Comparison of ENCODE assay signal across 4 worm cellular contexts in genomic region chrV:11610481-11610880, ce11.
TF ChIP-seq lines count a peak whose summit lies in the region.

TSS of gene sas-5 (plus strand) at chrV:11610737.

TF ChIP-seq in whole organism, L2 larva, 48 proteins besides CTCF, POLR2A, EP300 and RAD21 (continued from another document):
- TF ChIP-seq F13H6.1 (tag; optimal IDR thresholded peaks at IDR 0.05; lab: Kevin White, UChicago): peak; percentile 56
- no peak for TF ChIP-seq nhr-10 (tag; optimal IDR thresholded peaks at IDR 0.05; lab: Kevin White, UChicago)
- TF ChIP-seq lsy-2 (tag; optimal IDR thresholded peaks at IDR 0.05; lab: Kevin White, UChicago): peak; percentile 51 to 75
- peak; percentile 92 for TF ChIP-seq gmeb-1 (tag; optimal IDR thresholded peaks at IDR 0.05; lab: Kevin White, UChicago)
- no peak for TF ChIP-seq nhr-11 (tag; optimal IDR thresholded peaks at IDR 0.05; lab: Kevin White, UChicago)
- TF ChIP-seq ceh-16 (tag; optimal IDR thresholded peaks at IDR 0.05; lab: Kevin White, UChicago): peak; percentile 58
- TF ChIP-seq crh-2 (tag; optimal IDR thresholded peaks at IDR 0.05; lab: Kevin White, UChicago): peak; percentile 73
- TF ChIP-seq C34F6.9 (tag; optimal IDR thresholded peaks at IDR 0.05; lab: Kevin White, UChicago): peak; percentile 55
- TF ChIP-seq fos-1 (tag; optimal IDR thresholded peaks at IDR 0.05; lab: Kevin White, UChicago): peak; percentile 32
- peak; percentile 42 for TF ChIP-seq ztf-4 (tag; optimal IDR thresholded peaks at IDR 0.05; lab: Kevin White, UChicago)
- no peak for TF ChIP-seq mdl-1 (tag; optimal IDR thresholded peaks at IDR 0.05; lab: Kevin White, UChicago)
- no peak for TF ChIP-seq nhr-12 (tag; optimal IDR thresholded peaks at IDR 0.05; lab: Kevin White, UChicago)
- TF ChIP-seq mab-5 (tag; optimal IDR thresholded peaks at IDR 0.05; lab: Kevin White, UChicago): peak; percentile 53

TF ChIP-seq in whole organism, L4 larva, 104 proteins besides CTCF, POLR2A, EP300 and RAD21 (continued from another document):
- TF ChIP-seq ZK546.5 (tag; optimal IDR thresholded peaks at IDR 0.05; lab: Kevin White, UChicago): no peak
- peak; percentile 57 for TF ChIP-seq spr-1 (tag; optimal IDR thresholded peaks at IDR 0.05; lab: Kevin White, UChicago)
- peak; percentile 81 for TF ChIP-seq lin-38 (GFP tag; IDR thresholded peaks at IDR 0.05; lab: Robert Waterston, UW)
- TF ChIP-seq mdl-1 (tag; optimal IDR thresholded peaks at IDR 0.05; lab: Kevin White, UChicago): peak in 1 of 2 experiments; percentile 55
- TF ChIP-seq mes-2 (tag; optimal IDR thresholded peaks at IDR 0.05; lab: Kevin White, UChicago; ENCODE audit: poor library complexity, severe bottlenecking): peak; percentile 95
- no peak for TF ChIP-seq D1046.2 (GFP tag; IDR thresholded peaks at IDR 0.05; lab: Robert Waterston, UW)
- TF ChIP-seq hmg-1.1 (GFP tag; IDR thresholded peaks at IDR 0.05; lab: Robert Waterston, UW): peak; percentile 79
- no peak for TF ChIP-seq F37D6.2 (tag; optimal IDR thresholded peaks at IDR 0.05; lab: Kevin White, UChicago)
- no peak for TF ChIP-seq ctbp-1 (GFP tag; IDR thresholded peaks at IDR 0.05; lab: Robert Waterston, UW)
- TF ChIP-seq nhr-42 (GFP tag; IDR thresholded peaks at IDR 0.05; lab: Robert Waterston, UW): 0 out of 2 replicates have a peak, but pooled peaks have one; percentile 11
- TF ChIP-seq php-3 (GFP tag; IDR thresholded peaks at IDR 0.05; lab: Robert Waterston, UW): 0 out of 2 replicates have a peak, but pooled peaks have one; percentile 9
- TF ChIP-seq arid-1 (GFP tag; conservative IDR thresholded peaks at IDR 0.05; lab: Robert Waterston, UW): no peak
- TF ChIP-seq nhr-102 (tag; optimal IDR thresholded peaks at IDR 0.05; lab: Kevin White, UChicago): peak; percentile 52
- peak; percentile 64 for TF ChIP-seq hlh-11 (tag; optimal IDR thresholded peaks at IDR 0.05; lab: Kevin White, UChicago)
- peak; percentile 64; the same call in 1 of the 2 replicates for TF ChIP-seq egl-43 (GFP tag; IDR thresholded peaks at IDR 0.05; lab: Robert Waterston, UW)
- peak in 1 of 2 experiments; percentile 54 for TF ChIP-seq hif-1 (tag; optimal IDR thresholded peaks at IDR 0.05; lab: Kevin White, UChicago)

TF ChIP-seq in whole organism, late embryonic, 69 proteins besides CTCF, POLR2A, EP300 and RAD21 (continued from another document):
- peak; percentile 79 for TF ChIP-seq ceh-31 (tag; optimal IDR thresholded peaks at IDR 0.05; lab: Kevin White, UChicago)
- peak; percentile 63 for TF ChIP-seq ceh-6 (GFP tag; optimal IDR thresholded peaks at IDR 0.05; lab: Kevin White, UChicago)
- no peak for TF ChIP-seq pha-4 (tag; optimal IDR thresholded peaks at IDR 0.05; lab: Kevin White, UChicago)
- peak; percentile 79 for TF ChIP-seq K09A11.1 (tag; optimal IDR thresholded peaks at IDR 0.05; lab: Kevin White, UChicago; ENCODE audit: insufficient read depth)
- peak; percentile 79 for TF ChIP-seq gmeb-2 (tag; optimal IDR thresholded peaks at IDR 0.05; lab: Kevin White, UChicago)
- peak; percentile 21 for TF ChIP-seq tbx-7 (tag; optimal IDR thresholded peaks at IDR 0.05; lab: Kevin White, UChicago)
- peak; percentile 93 for TF ChIP-seq elt-2 (tag; optimal IDR thresholded peaks at IDR 0.05; lab: Kevin White, UChicago)
- TF ChIP-seq npax-4 (tag; optimal IDR thresholded peaks at IDR 0.05; lab: Kevin White, UChicago): peak; percentile 59
- peak; percentile 80 for TF ChIP-seq C38D4.7 (GFP tag; optimal IDR thresholded peaks at IDR 0.05; lab: Kevin White, UChicago)
- TF ChIP-seq pha-2 (tag; optimal IDR thresholded peaks at IDR 0.05; lab: Kevin White, UChicago): peak; percentile 62
- no peak for TF ChIP-seq nhr-11 (tag; optimal IDR thresholded peaks at IDR 0.05; lab: Kevin White, UChicago)
- peak; percentile 44 for TF ChIP-seq ceh-24 (tag; optimal IDR thresholded peaks at IDR 0.05; lab: Kevin White, UChicago)
- no peak for TF ChIP-seq elt-4 (tag; optimal IDR thresholded peaks at IDR 0.05; lab: Kevin White, UChicago)
- peak; percentile 80 for TF ChIP-seq ztf-16 (tag; optimal IDR thresholded peaks at IDR 0.05; lab: Kevin White, UChicago)
- no peak for TF ChIP-seq ceh-18 (tag; optimal IDR thresholded peaks at IDR 0.05; lab: Kevin White, UChicago)
- peak; percentile 49 for TF ChIP-seq ets-4 (tag; optimal IDR thresholded peaks at IDR 0.05; lab: Kevin White, UChicago)
- peak; percentile 74 for TF ChIP-seq pat-9 (tag; optimal IDR thresholded peaks at IDR 0.05; lab: Kevin White, UChicago)
- peak; percentile 83 for TF ChIP-seq fax-1 (tag; optimal IDR thresholded peaks at IDR 0.05; lab: Kevin White, UChicago)
- TF ChIP-seq fkh-6 (tag; optimal IDR thresholded peaks at IDR 0.05; lab: Kevin White, UChicago): peak; percentile 54
- peak; percentile 1 for TF ChIP-seq dve-1 (tag; optimal IDR thresholded peaks at IDR 0.05; lab: Kevin White, UChicago)
- TF ChIP-seq rnt-1 (tag; optimal IDR thresholded peaks at IDR 0.05; lab: Kevin White, UChicago): peak; percentile 61
- peak; percentile 57 for TF ChIP-seq hlh-15 (tag; optimal IDR thresholded peaks at IDR 0.05; lab: Kevin White, UChicago)
- TF ChIP-seq unc-55 (GFP tag; optimal IDR thresholded peaks at IDR 0.05; lab: Kevin White, UChicago): no peak
- TF ChIP-seq K02D7.2 (tag; optimal IDR thresholded peaks at IDR 0.05; lab: Kevin White, UChicago): peak; percentile 57
- peak; percentile 40 for TF ChIP-seq ceh-9 (tag; optimal IDR thresholded peaks at IDR 0.05; lab: Kevin White, UChicago)
- TF ChIP-seq Y22D7AL.16 (tag; optimal IDR thresholded peaks at IDR 0.05; lab: Kevin White, UChicago): peak; percentile 77
- TF ChIP-seq madf-2 (tag; optimal IDR thresholded peaks at IDR 0.05; lab: Kevin White, UChicago): peak; percentile 75
- peak; percentile 49 for TF ChIP-seq nhr-232 (tag; optimal IDR thresholded peaks at IDR 0.05; lab: Kevin White, UChicago)
- TF ChIP-seq unc-42 (tag; optimal IDR thresholded peaks at IDR 0.05; lab: Kevin White, UChicago): peak; percentile 42
- peak; percentile 87 for TF ChIP-seq tbx-2 (tag; optimal IDR thresholded peaks at IDR 0.05; lab: Kevin White, UChicago)
- TF ChIP-seq F13H6.1 (tag; optimal IDR thresholded peaks at IDR 0.05; lab: Kevin White, UChicago): peak; percentile 59
- TF ChIP-seq pqm-1 (tag; optimal IDR thresholded peaks at IDR 0.05; lab: Kevin White, UChicago): no peak
- peak; percentile 72 for TF ChIP-seq ceh-34 (tag; optimal IDR thresholded peaks at IDR 0.05; lab: Kevin White, UChicago)
- TF ChIP-seq ceh-19 (GFP tag; optimal IDR thresholded peaks at IDR 0.05; lab: Kevin White, UChicago): peak; percentile 79
- TF ChIP-seq pag-3 (tag; optimal IDR thresholded peaks at IDR 0.05; lab: Kevin White, UChicago; ENCODE audit: borderline replicate concordance): no peak
- TF ChIP-seq hlh-6 (tag; optimal IDR thresholded peaks at IDR 0.05; lab: Kevin White, UChicago): peak; percentile 36
- peak; percentile 78 for TF ChIP-seq ceh-2 (tag; optimal IDR thresholded peaks at IDR 0.05; lab: Kevin White, UChicago)
- TF ChIP-seq nfya-1 (tag; optimal IDR thresholded peaks at IDR 0.05; lab: Kevin White, UChicago): peak; percentile 79
- TF ChIP-seq eyg-1 (tag; optimal IDR thresholded peaks at IDR 0.05; lab: Kevin White, UChicago): peak; percentile 65
- TF ChIP-seq sox-2 (GFP tag; IDR thresholded peaks at IDR 0.05; lab: Robert Waterston, UW): peak; percentile 35; the same call in 1 of the 2 replicates
- TF ChIP-seq hlh-8 (tag; optimal IDR thresholded peaks at IDR 0.05; lab: Kevin White, UChicago): peak; percentile 80
- TF ChIP-seq ahr-1 (tag; optimal IDR thresholded peaks at IDR 0.05; lab: Kevin White, UChicago): peak; percentile 62
- TF ChIP-seq T23F11.4 (GFP tag; optimal IDR thresholded peaks at IDR 0.05; lab: Kevin White, UChicago): peak; percentile 60
- peak; percentile 77 for TF ChIP-seq ceh-45 (GFP tag; IDR thresholded peaks at IDR 0.05; lab: Robert Waterston, UW)
- peak; percentile 71 for TF ChIP-seq dmd-4 (tag; optimal IDR thresholded peaks at IDR 0.05; lab: Kevin White, UChicago; ENCODE audit: borderline replicate concordance)
TF ChIP-seq in whole organism, late embryonic: peak in this region for 58.

TF ChIP-seq in whole organism, mixed stage, embryonic, 35 proteins besides CTCF, POLR2A, EP300 and RAD21 (continued from another document):
- TF ChIP-seq snpc-4 (tag; optimal IDR thresholded peaks at IDR 0.05; lab: Kevin White, UChicago) (no peak), elt-3 (tag; optimal IDR thresholded peaks at IDR 0.05; lab: Kevin White, UChicago) (peak; percentile 12), nhr-237 (tag; optimal IDR thresholded peaks at IDR 0.05; lab: Kevin White, UChicago) (peak; percentile 53), lin-13 (tag; optimal IDR thresholded peaks at IDR 0.05; lab: Kevin White, UChicago) (peak; percentile 6), unc-120 (tag; optimal IDR thresholded peaks at IDR 0.05; lab: Kevin White, UChicago; ENCODE audit: poor library complexity, severe bottlenecking) (peak; percentile 92), zip-8 (tag; optimal IDR thresholded peaks at IDR 0.05; lab: Kevin White, UChicago) (no peak)
TF ChIP-seq in whole organism, mixed stage, embryonic: peak in this region for 28.
